Worm (Caenorhabditis elegans) whole organism, early embryonic: ENCODE data around the gene srbc-39.

ENCODE experiments used
- ets-7 ChIP-seq: sonication (generic microtip); optimal IDR thresholded peaks from 2 replicates; lab custom pipeline; 2016; ENCODE audit warnings: missing genotype, missing genetic modification characterization, missing compliant biosample characterization
- hmbx-1 ChIP-seq: sonication (generic microtip); optimal IDR thresholded peaks from 2 replicates; lab custom pipeline; 2016; ENCODE audit warnings: mild to moderate bottlenecking, missing genetic modification characterization, missing compliant biosample characterization
- scrt-1 ChIP-seq: fragments of 200-800 bp; sonication (Bioruptor generic); IDR thresholded peaks from 2 replicates; pipeline ENCODE4 v1.3.6; 2022; ENCODE audit warnings: missing genetic modification characterization, missing compliant biosample characterization

DNA sequence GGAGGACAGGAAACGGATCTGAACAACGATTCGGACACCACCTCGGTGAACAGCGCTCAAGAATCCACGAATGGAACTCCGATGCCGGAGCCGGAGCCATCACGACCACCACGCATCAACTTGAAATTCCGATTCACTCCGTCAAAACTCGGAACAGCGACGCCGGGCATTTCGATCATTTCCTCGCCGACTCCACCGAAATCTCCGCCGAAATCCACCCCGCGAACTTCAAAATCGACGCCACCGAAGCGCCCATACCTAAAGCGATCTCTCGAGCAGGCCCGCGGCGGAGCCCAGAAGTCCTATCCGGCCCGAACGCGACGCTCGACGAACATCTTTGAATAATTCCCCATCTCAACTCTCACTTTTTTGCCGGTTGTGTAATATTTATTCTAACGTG, 19.4 kb upstream of the srbc-39 start:
- TF ChIP-seq hmbx-1 (no peak), scrt-1 (no peak), ets-7 (no peak)
